Fruit fly (Drosophila melanogaster) whole organism, embryonic: Measurements from ENCODE around the gene CG31454.

Experiments used
- ATbp ChIP-seq: fragments of 200-800 bp; sonication (Bioruptor generic); optimal IDR thresholded peaks from 2 replicates; lab custom pipeline; 2017; ENCODE audit warnings: missing biosample characterization, mild to moderate bottlenecking, missing genetic modification characterization, missing genetic modification reagents
- Ada2b ChIP-seq: fragments of 200-800 bp; sonication (Bioruptor generic); IDR thresholded peaks from 2 replicates; pipeline ENCODE4 v1.3.6; 2022; ENCODE audit warnings: missing biosample characterization, missing genetic modification characterization
- Antp ChIP-seq: fragments of 200-800 bp; sonication (Bioruptor generic); optimal IDR thresholded peaks from 3 replicates; lab custom pipeline; 2016; ENCODE audit warnings: missing biosample characterization, missing genetic modification characterization
- Atf3 ChIP-seq: fragments of 200-800 bp; sonication (Bioruptor generic); optimal IDR thresholded peaks from 3 replicates; lab custom pipeline; 2016; ENCODE audit warnings: missing biosample characterization, missing genetic modification characterization
- CG10431 ChIP-seq: fragments of 200-800 bp; sonication (Bioruptor generic); optimal IDR thresholded peaks from 3 replicates; lab custom pipeline; 2018; ENCODE audit warnings: missing biosample characterization, mild to moderate bottlenecking, missing genetic modification characterization
- CG11093 ChIP-seq: fragments of 200-800 bp; sonication (Bioruptor generic); IDR thresholded peaks from 3 replicates; pipeline ENCODE4 v1.3.6; 2022; ENCODE audit warnings: missing biosample characterization, missing genetic modification characterization
- CG11456 ChIP-seq: fragments of 200-800 bp; sonication (Bioruptor generic); IDR thresholded peaks from 3 replicates; pipeline ENCODE4 v1.3.6; 2022; ENCODE audit warnings: missing biosample characterization, missing genetic modification characterization
- CG12659 ChIP-seq: fragments of 200-800 bp; sonication (Bioruptor generic); optimal IDR thresholded peaks from 3 replicates; lab custom pipeline; 2017; ENCODE audit warnings: mild to moderate bottlenecking, missing biosample characterization, missing genetic modification reagents, missing genetic modification characterization
- CG15269 ChIP-seq: fragments of 200-800 bp; sonication (Bioruptor generic); optimal IDR thresholded peaks from 2 replicates; lab custom pipeline; 2018; ENCODE audit warnings: missing biosample characterization, mild to moderate bottlenecking, missing genetic modification characterization, moderate library complexity
- CG15514 ChIP-seq: fragments of 200-800 bp; sonication (Bioruptor generic); optimal IDR thresholded peaks from 3 replicates; lab custom pipeline; 2017; ENCODE audit warnings: missing biosample characterization, missing genetic modification characterization, mild to moderate bottlenecking, moderate library complexity, missing genetic modification reagents
- CG15601 ChIP-seq: fragments of 200-800 bp; sonication (Bioruptor generic); optimal IDR thresholded peaks from 3 replicates; lab custom pipeline; 2019; ENCODE audit warnings: missing biosample characterization, mild to moderate bottlenecking, missing genetic modification characterization, moderate library complexity
- CG16813 ChIP-seq: fragments of 200-800 bp; sonication (Bioruptor generic); IDR thresholded peaks from 3 replicates; pipeline ENCODE4 v1.3.6; 2022; ENCODE audit warnings: missing biosample characterization, missing genetic modification characterization; ENCODE audit not compliant: partially characterized antibody
- CG18764 ChIP-seq: fragments of 200-800 bp; sonication (Bioruptor generic); optimal IDR thresholded peaks from 3 replicates; lab custom pipeline; 2016; ENCODE audit warnings: missing biosample characterization, missing genetic modification characterization
- CG34224 ChIP-seq: fragments of 200-800 bp; sonication (Bioruptor generic); IDR thresholded peaks from 3 replicates; pipeline ENCODE4 v1.3.6; 2022; ENCODE audit warnings: missing biosample characterization, missing genetic modification characterization; ENCODE audit not compliant: partially characterized antibody
- CG3838 ChIP-seq: fragments of 200-800 bp; sonication (Bioruptor generic); optimal IDR thresholded peaks from 3 replicates; lab custom pipeline; 2016; ENCODE audit warnings: missing biosample characterization, missing genetic modification characterization
- CG3995 ChIP-seq: fragments of 200-800 bp; sonication (Bioruptor generic); optimal IDR thresholded peaks from 3 replicates; lab custom pipeline; 2016; ENCODE audit warnings: missing biosample characterization, missing genetic modification characterization
- CG4404 ChIP-seq: fragments of 200-800 bp; sonication (Bioruptor generic); IDR thresholded peaks from 2 replicates; pipeline ENCODE4 v1.3.6; 2022; ENCODE audit warnings: missing biosample characterization, missing genetic modification characterization
- CG5953 ChIP-seq: fragments of 200-800 bp; sonication (Bioruptor generic); IDR thresholded peaks from 2 replicates; pipeline ENCODE4 v1.3.6; 2022; ENCODE audit warnings: missing biosample characterization, missing genetic modification characterization
- CG6272 ChIP-seq: fragments of 200-800 bp; sonication (Bioruptor generic); IDR thresholded peaks from 2 replicates; pipeline ENCODE4 v1.3.6; 2022; ENCODE audit warnings: missing biosample characterization, missing genetic modification characterization
- CG6683 ChIP-seq: fragments of 200-800 bp; sonication (Bioruptor generic); optimal IDR thresholded peaks from 2 replicates; lab custom pipeline; 2017; ENCODE audit warnings: missing biosample characterization, mild to moderate bottlenecking, missing genetic modification characterization, missing genetic modification reagents
- CG7928 ChIP-seq: fragments of 200-800 bp; sonication (Bioruptor generic); optimal IDR thresholded peaks from 2 replicates; lab custom pipeline; 2017; ENCODE audit warnings: missing biosample characterization, mild to moderate bottlenecking, missing genetic modification characterization
- CTCF ChIP-seq: fragments of 200-800 bp; sonication (Bioruptor generic); optimal IDR thresholded peaks from 2 replicates; lab custom pipeline; 2017; ENCODE audit warnings: missing biosample characterization, mild to moderate bottlenecking, missing genetic modification characterization, moderate library complexity
- E2f2 ChIP-seq: fragments of 200-800 bp; sonication (Bioruptor generic); IDR thresholded peaks from 2 replicates; pipeline ENCODE4 v1.3.6; 2022; ENCODE audit warnings: missing biosample characterization, missing genetic modification characterization
- HLH54F ChIP-seq: fragments of 200-800 bp; sonication (Bioruptor generic); optimal IDR thresholded peaks from 3 replicates; lab custom pipeline; 2016; ENCODE audit warnings: missing biosample characterization, missing genetic modification characterization
- Jarid2 ChIP-seq: fragments of 200-800 bp; sonication (Bioruptor generic); optimal IDR thresholded peaks from 3 replicates; lab custom pipeline; 2017; ENCODE audit warnings: mild to moderate bottlenecking, missing biosample characterization, missing genetic modification reagents, missing genetic modification characterization
- Pdp1 ChIP-seq, 2 experiments: fragments of 200-800 bp; sonication (Bioruptor generic); optimal IDR thresholded peaks; 3 replicates each; lab custom pipeline; 2016; ENCODE audit warnings: missing biosample characterization in 2 of 2, missing genetic modification characterization in 2 of 2, mild to moderate bottlenecking in 1 of 2, moderate library complexity in 1 of 2
- Spps ChIP-seq: fragments of 200-800 bp; sonication (Bioruptor generic); optimal IDR thresholded peaks from 2 replicates; lab custom pipeline; 2018; ENCODE audit warnings: missing biosample characterization, mild to moderate bottlenecking, missing genetic modification characterization
- Sry-δ ChIP-seq: fragments of 200-800 bp; sonication (Bioruptor generic); optimal IDR thresholded peaks from 2 replicates; lab custom pipeline; 2016; ENCODE audit warnings: missing biosample characterization, missing genetic modification characterization
- Stat92E ChIP-seq, 3 experiments: fragments of >200 bp in 2 of 3; fragments of 200-800 bp in 1 of 3; sonication (Bioruptor generic) in 1 of 3; optimal IDR thresholded peaks; 2 replicates each; lab custom pipeline; 2017 to 2019; ENCODE audit warnings: missing biosample characterization in 3 of 3, missing genetic modification characterization in 3 of 3, mild to moderate bottlenecking in 1 of 3, moderate library complexity in 1 of 3
- TFAM ChIP-seq: fragments of 200-800 bp; sonication (Bioruptor generic); optimal IDR thresholded peaks from 2 replicates; lab custom pipeline; 2017; ENCODE audit warnings: missing biosample characterization, missing genetic modification characterization, inconsistent platforms
- YL-1 ChIP-seq: fragments of 200-800 bp; sonication (Bioruptor generic); optimal IDR thresholded peaks from 3 replicates; lab custom pipeline; 2017; ENCODE audit warnings: missing biosample characterization, mild to moderate bottlenecking, missing genetic modification characterization
- bsh ChIP-seq, 2 experiments: fragments of 200-800 bp; sonication (Bioruptor generic); optimal IDR thresholded peaks; 2 replicates each; lab custom pipeline; 2017 to 2018; ENCODE audit warnings: mild to moderate bottlenecking in 2 of 2, missing biosample characterization in 2 of 2, missing genetic modification characterization in 2 of 2, moderate library complexity in 1 of 2
- caup ChIP-seq: fragments of 200-800 bp; sonication (Bioruptor generic); optimal IDR thresholded peaks from 3 replicates; lab custom pipeline; 2017; ENCODE audit warnings: missing biosample characterization, mild to moderate bottlenecking, missing genetic modification characterization, moderate library complexity; ENCODE audit not compliant: severe bottlenecking
- cg ChIP-seq: fragments of 200-800 bp; sonication (Bioruptor generic); optimal IDR thresholded peaks from 3 replicates; lab custom pipeline; 2019; ENCODE audit warnings: missing biosample characterization, mild to moderate bottlenecking, missing genetic modification characterization, moderate library complexity
- crp ChIP-seq, 2 experiments: fragments of 200-800 bp; sonication (Bioruptor generic); optimal IDR thresholded peaks; 2 replicates in 1 of 2; 3 replicates in 1 of 2; lab custom pipeline; 2017; ENCODE audit warnings: missing biosample characterization in 2 of 2, missing genetic modification characterization in 2 of 2, mild to moderate bottlenecking in 1 of 2, moderate library complexity in 1 of 2
- ewg ChIP-seq: fragments of 200-800 bp; sonication (Bioruptor generic); optimal IDR thresholded peaks from 3 replicates; lab custom pipeline; 2017; ENCODE audit warnings: mild to moderate bottlenecking, missing biosample characterization, missing genetic modification reagents, missing genetic modification characterization
- fd96Cb ChIP-seq: fragments of 200-800 bp; sonication (Bioruptor generic); optimal IDR thresholded peaks from 2 replicates; lab custom pipeline; 2018; ENCODE audit warnings: missing biosample characterization, mild to moderate bottlenecking, missing genetic modification characterization, moderate library complexity
- fru ChIP-seq: fragments of >200 bp; optimal IDR thresholded peaks from 2 replicates; lab custom pipeline; 2017
- gcm ChIP-seq: fragments of 200-800 bp; sonication (Bioruptor generic); optimal IDR thresholded peaks from 2 replicates; lab custom pipeline; 2019; ENCODE audit warnings: missing biosample characterization, mild to moderate bottlenecking, missing genetic modification characterization, moderate library complexity
- gcm2 ChIP-seq: fragments of 200-800 bp; sonication (Bioruptor generic); optimal IDR thresholded peaks from 2 replicates; lab custom pipeline; 2016; ENCODE audit warnings: missing biosample characterization, missing genetic modification characterization
- org-1 ChIP-seq: fragments of 200-800 bp; sonication (Bioruptor generic); optimal IDR thresholded peaks from 2 replicates; lab custom pipeline; 2017; ENCODE audit warnings: missing biosample characterization, missing genetic modification characterization
- pan ChIP-seq, 4 experiments: fragments of >200 bp in 3 of 4; fragments of 200-800 bp in 1 of 4; sonication (Bioruptor generic) in 1 of 4; optimal IDR thresholded peaks in 3 of 4; IDR thresholded peaks in 1 of 4; 2 replicates each; pipeline versions ENCODE4 v1.3.6 to Lab custom; 2017 to 2022; ENCODE audit warnings: missing biosample characterization in 2 of 4, missing genetic modification characterization in 2 of 4, mixed read lengths in 1 of 4
- psq ChIP-seq: fragments of 200-800 bp; sonication (Bioruptor generic); optimal IDR thresholded peaks from 2 replicates; lab custom pipeline; 2017; ENCODE audit warnings: missing biosample characterization, missing genetic modification characterization
- schlank ChIP-seq: fragments of 200-800 bp; sonication (Bioruptor generic); optimal IDR thresholded peaks from 2 replicates; lab custom pipeline; 2018; ENCODE audit warnings: missing biosample characterization, mild to moderate bottlenecking, missing genetic modification characterization
- shn ChIP-seq: fragments of 200-800 bp; sonication (Bioruptor generic); optimal IDR thresholded peaks from 3 replicates; lab custom pipeline; 2016; ENCODE audit warnings: missing biosample characterization, missing genetic modification characterization
- toy ChIP-seq: fragments of 200-800 bp; sonication (Bioruptor generic); IDR thresholded peaks from 2 replicates; pipeline ENCODE4 v1.3.6; 2022; ENCODE audit warnings: missing biosample characterization, missing genetic modification characterization
- unc-4 ChIP-seq: fragments of 200-800 bp; sonication (Bioruptor generic); IDR thresholded peaks from 2 replicates; pipeline ENCODE4 v1.3.6; 2022; ENCODE audit warnings: missing biosample characterization, missing genetic modification characterization; ENCODE audit not compliant: partially characterized antibody
- z ChIP-seq: fragments of 200-800 bp; sonication (Bioruptor generic); IDR thresholded peaks from 3 replicates; pipeline ENCODE4 v1.3.6; 2022; ENCODE audit warnings: missing biosample characterization, missing genetic modification characterization

The CG31454 gene

dm6 chr3R:8482881-8483280, 38.6 kb upstream of the CG31454 start (continued):
- no peak for TF ChIP-seq Sry-δ (GFP tag; lab: Kevin White, UChicago)
- peak; percentile 88; the same call in 2 of the 3 replicates for TF ChIP-seq CG11456 (GFP tag; lab: Robert Waterston, UW)
- TF ChIP-seq Spps = peak; percentile 18
- peak; percentile 40 for TF ChIP-seq gcm (GFP tag; lab: Kevin White, UChicago)
- no peak for TF ChIP-seq unc-4 (GFP tag; lab: Robert Waterston, UW)
- TF ChIP-seq CG18764 (GFP tag; lab: Kevin White, UChicago) = peak; percentile 42
- no peak for TF ChIP-seq pan (optimal IDR thresholded peaks at IDR 0.05; lab: Kevin White, UChicago)
- TF ChIP-seq pan (GFP tag; optimal IDR thresholded peaks at IDR 0.05 in 1 of 2, IDR thresholded peaks at IDR 0.05 in 1 of 2) = peak in 1 of 2 experiments; percentile 70
- TF ChIP-seq TFAM = no peak
- no peak for TF ChIP-seq fru
- TF ChIP-seq Ada2b (GFP tag; lab: Robert Waterston, UW) = peak; percentile 74
- no peak for TF ChIP-seq CG10431 (GFP tag; lab: Kevin White, UChicago)
- peak; percentile 55 for TF ChIP-seq shn
- peak; percentile 52 for TF ChIP-seq CG12659 (GFP tag; lab: Kevin White, UChicago)
- peak; percentile 8 for TF ChIP-seq Jarid2
- TF ChIP-seq CG11093 (GFP tag; lab: Robert Waterston, UW) = peak; percentile 38; the same call in 1 of the 3 replicates
- TF ChIP-seq gcm2 = no peak
- TF ChIP-seq E2f2 (GFP tag; lab: Robert Waterston, UW) = peak; percentile 41; the same call in 1 of the 2 replicates
- TF ChIP-seq CG3995 (GFP tag; lab: Kevin White, UChicago) = no peak
- TF ChIP-seq Pdp1 (GFP tag; optimal IDR thresholded peaks at IDR 0.05; lab: Kevin White, UChicago) = peak in 1 of 2 experiments; percentile 60
- no peak for TF ChIP-seq Stat92E (GFP tag; optimal IDR thresholded peaks at IDR 0.05; lab: Kevin White, UChicago)
- peak in 1 of 2 experiments; percentile 73 for TF ChIP-seq bsh (GFP tag; optimal IDR thresholded peaks at IDR 0.05; lab: Kevin White, UChicago)
- no peak for TF ChIP-seq cg (GFP tag; lab: Kevin White, UChicago)
- TF ChIP-seq toy (GFP tag; lab: Robert Waterston, UW) = peak; percentile 68
- no peak for TF ChIP-seq CG3838 (GFP tag; lab: Kevin White, UChicago)
- TF ChIP-seq CG4404 = peak; percentile 49; the same call in 1 of the 2 replicates
- peak; percentile 26 for TF ChIP-seq schlank (tag; lab: Kevin White, UChicago)
- peak; percentile 69 for TF ChIP-seq ewg (GFP tag; lab: Kevin White, UChicago)
- no peak for TF ChIP-seq YL-1
- no peak for TF ChIP-seq CG6683 (GFP tag; lab: Kevin White, UChicago)
- TF ChIP-seq, all 482 proteins: peak for 304

- TF ChIP-seq CTCF (GFP tag; lab: Kevin White, UChicago) (peak; percentile 74), CG7928 (GFP tag; lab: Kevin White, UChicago) (no peak), Antp (no peak)
- TF ChIP-seq, all 482 proteins: peak for 1
Observed at dm6 chr3R:8484573-8484972, 36.9 kb upstream of the CG31454 start.

dm6 chr3R:8511258-8511657, 10.2 kb upstream of the CG31454 start, which contains the start of gene Or85b:
TSS of gene Or85b (minus strand) at chr3R:8511358.
- TF ChIP-seq ATbp (GFP tag; lab: Kevin White, UChicago) = no peak
- TF ChIP-seq crp (GFP tag; optimal IDR thresholded peaks at IDR 0.05; lab: Kevin White, UChicago) = no peak
- TF ChIP-seq CTCF (GFP tag; lab: Kevin White, UChicago) = no peak
- TF ChIP-seq Pdp1 (GFP tag; optimal IDR thresholded peaks at IDR 0.05; lab: Kevin White, UChicago) = no peak
- no peak for TF ChIP-seq HLH54F (GFP tag; lab: Kevin White, UChicago)
- TF ChIP-seq z (GFP tag; lab: Robert Waterston, UW) = no peak
- no peak for TF ChIP-seq org-1 (GFP tag; lab: Kevin White, UChicago)
- TF ChIP-seq CG15601 (tag; lab: Kevin White, UChicago) = no peak
- no peak for TF ChIP-seq psq
- no peak for TF ChIP-seq CG16813 (GFP tag; lab: Robert Waterston, UW)
- no peak for TF ChIP-seq CG15269 (tag; lab: Kevin White, UChicago)
- TF ChIP-seq caup (GFP tag; lab: Kevin White, UChicago) = no peak
- TF ChIP-seq CG15514 (GFP tag; lab: Kevin White, UChicago) = no peak
- no peak for TF ChIP-seq CG34224 (GFP tag; lab: Robert Waterston, UW)
- no peak for TF ChIP-seq CG5953 (GFP tag; lab: Robert Waterston, UW)
- no peak for TF ChIP-seq Atf3 (GFP tag; lab: Kevin White, UChicago)
- no peak for TF ChIP-seq CG6272 (GFP tag; lab: Robert Waterston, UW)
- TF ChIP-seq fd96Cb = no peak
